Worm (Caenorhabditis elegans) whole organism, L4/young adult: ENCODE measurements around the gene CD4.11.

ENCODE experiments used
- W03F9.2 ChIP-seq: fragments of 150-350 bp; optimal IDR thresholded peaks from 2 replicates; lab custom pipeline; 2014; ENCODE audit warnings: missing biosample characterization, missing genetic modification characterization
- him-1 ChIP-seq: sonication (generic microtip); optimal IDR thresholded peaks from 2 replicates; lab custom pipeline; 2016; ENCODE audit warnings: missing genotype, missing genetic modification reagents, missing genetic modification characterization, missing compliant biosample characterization

ce11 chrV:5536240-5536811, 48.6 kb upstream of the CD4.11 start, which contains the start of the genes cox-16 and syp-2:
- TF ChIP-seq him-1 (tag; lab: Kevin White, UChicago) (no peak), W03F9.2 (tag; lab: Kevin White, UChicago) (peak; percentile 35)
